Fruit fly (Drosophila melanogaster) whole organism, embryonic: ENCODE data around the gene COX5B.
A peak's percentile ranks its signal among the peaks of the same experiment; 100 is the strongest.

ENCODE experiments used
- CG1024 ChIP-seq: fragments of 200-800 bp; sonication (Bioruptor generic); IDR thresholded peaks from 2 replicates; pipeline ENCODE4 v1.3.6; 2022; ENCODE audit warnings: missing biosample characterization, missing genetic modification characterization
- CG11456 ChIP-seq: fragments of 200-800 bp; sonication (Bioruptor generic); IDR thresholded peaks from 3 replicates; pipeline ENCODE4 v1.3.6; 2022; ENCODE audit warnings: missing biosample characterization, missing genetic modification characterization
- CG13296 ChIP-seq: fragments of 200-800 bp; sonication (Bioruptor generic); optimal IDR thresholded peaks from 3 replicates; lab custom pipeline; 2018; ENCODE audit warnings: missing biosample characterization, mild to moderate bottlenecking, missing genetic modification characterization
- CG13894 ChIP-seq: fragments of 200-800 bp; sonication (Bioruptor generic); optimal IDR thresholded peaks from 3 replicates; lab custom pipeline; 2018; ENCODE audit warnings: missing biosample characterization, mild to moderate bottlenecking, missing genetic modification characterization, moderate library complexity
- CG15514 ChIP-seq: fragments of 200-800 bp; sonication (Bioruptor generic); optimal IDR thresholded peaks from 3 replicates; lab custom pipeline; 2017; ENCODE audit warnings: missing biosample characterization, missing genetic modification characterization, mild to moderate bottlenecking, moderate library complexity, missing genetic modification reagents
- CG15601 ChIP-seq: fragments of 200-800 bp; sonication (Bioruptor generic); optimal IDR thresholded peaks from 3 replicates; lab custom pipeline; 2019; ENCODE audit warnings: missing biosample characterization, mild to moderate bottlenecking, missing genetic modification characterization, moderate library complexity
- CG1647 ChIP-seq: fragments of 200-800 bp; sonication (Bioruptor generic); optimal IDR thresholded peaks from 3 replicates; lab custom pipeline; 2016; ENCODE audit warnings: missing biosample characterization, missing genetic modification characterization
- CG17612 ChIP-seq: fragments of 200-800 bp; sonication (Bioruptor generic); IDR thresholded peaks from 2 replicates; pipeline ENCODE4 v1.3.6; 2022; ENCODE audit warnings: missing biosample characterization, missing genetic modification characterization
- CG17802 ChIP-seq: fragments of 200-800 bp; sonication (Bioruptor generic); optimal IDR thresholded peaks from 2 replicates; lab custom pipeline; 2018; ENCODE audit warnings: missing biosample characterization, mild to moderate bottlenecking, missing genetic modification characterization, moderate library complexity
- CG30431 ChIP-seq: fragments of 200-800 bp; sonication (Bioruptor generic); optimal IDR thresholded peaks from 2 replicates; lab custom pipeline; 2017; ENCODE audit warnings: missing biosample characterization, missing genetic modification characterization
- CG42726 ChIP-seq: fragments of 200-800 bp; sonication (Bioruptor generic); IDR thresholded peaks from 2 replicates; pipeline ENCODE4 v1.3.6; 2022; ENCODE audit warnings: missing biosample characterization, missing genetic modification characterization; ENCODE audit not compliant: partially characterized antibody
- CG4404 ChIP-seq: fragments of 200-800 bp; sonication (Bioruptor generic); IDR thresholded peaks from 2 replicates; pipeline ENCODE4 v1.3.6; 2022; ENCODE audit warnings: missing biosample characterization, missing genetic modification characterization
- CG6683 ChIP-seq: fragments of 200-800 bp; sonication (Bioruptor generic); optimal IDR thresholded peaks from 2 replicates; lab custom pipeline; 2017; ENCODE audit warnings: missing biosample characterization, mild to moderate bottlenecking, missing genetic modification characterization, missing genetic modification reagents
- CG6689 ChIP-seq: fragments of 200-800 bp; sonication (Bioruptor generic); IDR thresholded peaks from 2 replicates; pipeline ENCODE4 v1.3.6; 2022; ENCODE audit warnings: missing biosample characterization, missing genetic modification characterization
- CG6791 ChIP-seq: fragments of 200-800 bp; sonication (Bioruptor generic); IDR thresholded peaks from 3 replicates; pipeline ENCODE4 v1.3.6; 2022; ENCODE audit warnings: missing biosample characterization, missing genetic modification characterization; ENCODE audit not compliant: partially characterized antibody
- CG9817 ChIP-seq: fragments of 200-800 bp; sonication (Bioruptor generic); optimal IDR thresholded peaks from 2 replicates; lab custom pipeline; 2018; ENCODE audit warnings: missing biosample characterization, mild to moderate bottlenecking, missing genetic modification characterization, moderate library complexity
- Camta ChIP-seq: fragments of 200-800 bp; sonication (Bioruptor generic); optimal IDR thresholded peaks from 2 replicates; lab custom pipeline; 2016; ENCODE audit warnings: missing biosample characterization, missing genetic modification characterization
- CrebB ChIP-seq: fragments of 200-800 bp; sonication (Bioruptor generic); optimal IDR thresholded peaks from 3 replicates; lab custom pipeline; 2018; ENCODE audit warnings: missing biosample characterization, mild to moderate bottlenecking, missing genetic modification characterization
- Dp ChIP-seq: fragments of 200-800 bp; sonication (Bioruptor generic); optimal IDR thresholded peaks from 2 replicates; lab custom pipeline; 2018; ENCODE audit warnings: missing biosample characterization, mild to moderate bottlenecking, missing genetic modification characterization, moderate library complexity
- E2f2 ChIP-seq: fragments of 200-800 bp; sonication (Bioruptor generic); IDR thresholded peaks from 2 replicates; pipeline ENCODE4 v1.3.6; 2022; ENCODE audit warnings: missing biosample characterization, missing genetic modification characterization
- Elba2 ChIP-seq: fragments of 200-800 bp; sonication (Bioruptor generic); optimal IDR thresholded peaks from 3 replicates; lab custom pipeline; 2016; ENCODE audit warnings: missing biosample characterization, missing genetic modification characterization
- GATAe ChIP-seq: fragments of 200-800 bp; sonication (Bioruptor generic); conservative IDR thresholded peaks from 2 replicates; pipeline ENCODE4 v1.3.6; 2022; ENCODE audit warnings: missing biosample characterization, missing genetic modification characterization
- Jarid2 ChIP-seq: fragments of 200-800 bp; sonication (Bioruptor generic); optimal IDR thresholded peaks from 3 replicates; lab custom pipeline; 2017; ENCODE audit warnings: mild to moderate bottlenecking, missing biosample characterization, missing genetic modification reagents, missing genetic modification characterization
- Kr ChIP-seq: fragments of 200-800 bp; sonication (Bioruptor generic); optimal IDR thresholded peaks from 2 replicates; lab custom pipeline; 2017; ENCODE audit warnings: missing biosample characterization, mild to moderate bottlenecking, missing genetic modification characterization
- Lhr ChIP-seq: fragments of 200-800 bp; sonication (Bioruptor generic); optimal IDR thresholded peaks from 3 replicates; lab custom pipeline; 2017; ENCODE audit warnings: mild to moderate bottlenecking, missing biosample characterization, missing genetic modification reagents, missing genetic modification characterization
- Lpt ChIP-seq: fragments of >200 bp; optimal IDR thresholded peaks from 2 replicates; lab custom pipeline; 2018; ENCODE audit warnings: missing biosample characterization, missing genetic modification characterization
- Mad ChIP-seq: fragments of 200-800 bp; sonication (Bioruptor generic); optimal IDR thresholded peaks from 2 replicates; lab custom pipeline; 2016; ENCODE audit warnings: missing biosample characterization, missing genetic modification characterization
- Nf-YB ChIP-seq: fragments of 200-800 bp; sonication (Bioruptor generic); optimal IDR thresholded peaks from 3 replicates; lab custom pipeline; 2019; ENCODE audit warnings: missing biosample characterization, mild to moderate bottlenecking, missing genetic modification characterization, moderate library complexity
- Xbp1 ChIP-seq: fragments of 200-800 bp; sonication (Bioruptor generic); optimal IDR thresholded peaks from 3 replicates; lab custom pipeline; 2016; ENCODE audit warnings: missing biosample characterization, mild to moderate bottlenecking, missing genetic modification characterization
- ac ChIP-seq: fragments of 200-800 bp; sonication (Bioruptor generic); optimal IDR thresholded peaks from 3 replicates; lab custom pipeline; 2017; ENCODE audit warnings: missing biosample characterization, mild to moderate bottlenecking, missing genetic modification characterization
- bowl ChIP-seq: fragments of 200-800 bp; sonication (Bioruptor generic); IDR thresholded peaks from 2 replicates; pipeline ENCODE4 v1.3.6; 2022; ENCODE audit warnings: missing biosample characterization, missing genetic modification characterization
- dysf ChIP-seq: fragments of 200-800 bp; sonication (Bioruptor generic); IDR thresholded peaks from 3 replicates; pipeline ENCODE4 v1.3.6; 2022; ENCODE audit warnings: missing biosample characterization, missing genetic modification characterization
- fu2 ChIP-seq: fragments of 200-800 bp; sonication (Bioruptor generic); optimal IDR thresholded peaks from 2 replicates; lab custom pipeline; 2016; ENCODE audit warnings: missing biosample characterization, missing genetic modification characterization
- gcm2 ChIP-seq: fragments of 200-800 bp; sonication (Bioruptor generic); optimal IDR thresholded peaks from 2 replicates; lab custom pipeline; 2016; ENCODE audit warnings: missing biosample characterization, missing genetic modification characterization
- ken ChIP-seq: fragments of 200-800 bp; sonication (Bioruptor generic); IDR thresholded peaks from 3 replicates; pipeline ENCODE4 v1.3.6; 2022; ENCODE audit warnings: missing biosample characterization, missing genetic modification characterization
- lilli ChIP-seq: fragments of 200-800 bp; sonication (Bioruptor generic); optimal IDR thresholded peaks from 3 replicates; lab custom pipeline; 2016; ENCODE audit warnings: missing biosample characterization, missing genetic modification characterization
- mirr ChIP-seq: fragments of 200-800 bp; sonication (Bioruptor generic); optimal IDR thresholded peaks from 3 replicates; lab custom pipeline; 2018; ENCODE audit warnings: missing biosample characterization, mild to moderate bottlenecking, missing genetic modification characterization
- mld ChIP-seq: fragments of 200-800 bp; sonication (Bioruptor generic); IDR thresholded peaks from 3 replicates; pipeline ENCODE4 v1.3.6; 2022; ENCODE audit warnings: missing biosample characterization, missing genetic modification characterization; ENCODE audit not compliant: partially characterized antibody
- peb ChIP-seq: fragments of 200-800 bp; sonication (Bioruptor generic); IDR thresholded peaks from 2 replicates; pipeline ENCODE4 v1.3.6; 2022; ENCODE audit warnings: missing biosample characterization, missing genetic modification characterization
- pnt ChIP-seq: fragments of 200-800 bp; sonication (Bioruptor generic); optimal IDR thresholded peaks from 3 replicates; lab custom pipeline; 2016; ENCODE audit warnings: missing biosample characterization, missing genetic modification characterization
- run ChIP-seq: fragments of 200-800 bp; sonication (Bioruptor generic); optimal IDR thresholded peaks from 3 replicates; lab custom pipeline; 2018; ENCODE audit warnings: missing biosample characterization, mild to moderate bottlenecking, missing genetic modification characterization
- stwl ChIP-seq: fragments of 200-800 bp; sonication (Bioruptor generic); optimal IDR thresholded peaks from 3 replicates; lab custom pipeline; 2018; ENCODE audit warnings: missing biosample characterization, mild to moderate bottlenecking, missing genetic modification characterization, moderate library complexity
- tio ChIP-seq: fragments of 200-800 bp; sonication (Bioruptor generic); optimal IDR thresholded peaks from 2 replicates; lab custom pipeline; 2017; ENCODE audit warnings: missing biosample characterization, missing genetic modification characterization, inconsistent platforms
- toy ChIP-seq: fragments of 200-800 bp; sonication (Bioruptor generic); IDR thresholded peaks from 2 replicates; pipeline ENCODE4 v1.3.6; 2022; ENCODE audit warnings: missing biosample characterization, missing genetic modification characterization
- tup ChIP-seq: fragments of 200-800 bp; sonication (Bioruptor generic); optimal IDR thresholded peaks from 2 replicates; lab custom pipeline; 2016; ENCODE audit warnings: missing biosample characterization, mild to moderate bottlenecking, missing genetic modification characterization, moderate library complexity
- unpg ChIP-seq: fragments of 200-800 bp; sonication (Bioruptor generic); optimal IDR thresholded peaks from 3 replicates; lab custom pipeline; 2018; ENCODE audit warnings: missing biosample characterization, mild to moderate bottlenecking, missing genetic modification characterization, moderate library complexity
- vfl ChIP-seq: fragments of 200-800 bp; sonication (Bioruptor generic); optimal IDR thresholded peaks from 2 replicates; lab custom pipeline; 2016; ENCODE audit warnings: missing biosample characterization, missing genetic modification characterization
- yki ChIP-seq: fragments of >200 bp; optimal IDR thresholded peaks from 3 replicates; lab custom pipeline; 2018
- zen ChIP-seq: fragments of 200-800 bp; sonication (Bioruptor generic); optimal IDR thresholded peaks from 3 replicates; lab custom pipeline; 2018; ENCODE audit warnings: missing biosample characterization, mild to moderate bottlenecking, missing genetic modification characterization, moderate library complexity

COX5B gene

DNA sequence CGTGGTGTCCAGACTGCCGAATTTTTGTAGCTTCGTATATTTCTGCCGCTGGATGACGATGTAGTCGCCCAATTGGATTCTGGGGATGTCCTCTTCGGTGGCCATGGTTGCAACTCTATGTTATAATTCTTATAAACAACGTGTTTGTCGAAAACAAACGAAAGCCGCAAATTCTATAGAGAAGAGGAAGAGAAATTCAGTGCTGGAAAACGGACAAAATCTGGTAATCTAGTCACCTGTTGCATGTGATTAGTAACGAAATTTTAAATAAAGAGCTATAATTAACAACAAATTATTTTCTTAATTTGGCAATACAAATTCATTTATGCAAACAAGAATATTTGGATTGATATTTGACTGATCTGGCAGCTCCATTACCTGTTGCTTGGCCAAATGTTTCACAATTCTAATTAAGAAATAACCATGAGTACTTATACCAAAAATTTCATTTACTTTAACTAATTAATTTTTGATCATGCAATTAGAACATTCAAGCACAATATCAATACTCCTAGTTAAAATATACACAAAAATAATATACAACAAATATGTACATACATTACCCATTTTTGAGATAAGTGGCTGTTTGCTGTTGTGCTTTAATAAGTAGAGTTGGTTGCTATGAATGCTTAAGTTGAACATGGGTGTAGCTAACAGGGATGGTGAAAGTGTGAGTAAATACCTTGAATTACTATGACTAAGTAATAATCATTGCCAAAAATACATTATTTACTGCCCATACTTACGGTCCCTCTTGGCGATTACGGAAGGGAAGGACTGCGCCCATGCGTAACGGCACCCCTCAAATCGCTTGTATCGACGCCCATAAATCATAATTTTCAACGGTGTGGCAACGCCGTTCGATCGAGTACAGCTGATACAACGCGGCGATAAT lies 4.1 kb downstream of the COX5B start, which contains the start of the genes Trmt6 and Ent2 (continued):
- no peak for TF ChIP-seq mld
- peak; percentile 97 for TF ChIP-seq fu2 (GFP tag; lab: Kevin White, UChicago)
- TF ChIP-seq peb (GFP tag; lab: Robert Waterston, UW), result peak; percentile 95
- TF ChIP-seq gcm2, result peak; percentile 90
- TF ChIP-seq CG30431, result peak; percentile 95
- peak; percentile 93 for TF ChIP-seq vfl (GFP tag; lab: Kevin White, UChicago)
- peak; percentile 94 for TF ChIP-seq CG17612 (GFP tag; lab: Robert Waterston, UW)
- TF ChIP-seq dysf (GFP tag; lab: Robert Waterston, UW), result peak; percentile 98
- peak; percentile 95 for TF ChIP-seq toy (GFP tag; lab: Robert Waterston, UW)
- peak; percentile 86 for TF ChIP-seq tio
- peak; percentile 84 for TF ChIP-seq CG17802
- peak; percentile 81 for TF ChIP-seq CG6683
- peak; percentile 85 for TF ChIP-seq CG15601
- TF ChIP-seq CG4404 (GFP tag; lab: Robert Waterston, UW), result peak; percentile 97
- peak; percentile 96 for TF ChIP-seq mirr
- peak; percentile 97 for TF ChIP-seq lilli (GFP tag; lab: Kevin White, UChicago)
- peak; percentile 88 for TF ChIP-seq zen (tag; lab: Kevin White, UChicago)
- TF ChIP-seq CG13296 (GFP tag; lab: Kevin White, UChicago), result peak; percentile 89
- peak; percentile 92 for TF ChIP-seq CG1024 (GFP tag; lab: Robert Waterston, UW)
- peak; percentile 99 for TF ChIP-seq CG11456 (GFP tag; lab: Robert Waterston, UW)
- peak; percentile 95 for TF ChIP-seq CG1647
- TF ChIP-seq CrebB (tag; lab: Kevin White, UChicago), result peak; percentile 85
- TF ChIP-seq Camta, result peak; percentile 90
- peak; percentile 97 for TF ChIP-seq CG6689 (GFP tag; lab: Robert Waterston, UW)
- peak; percentile 56 for TF ChIP-seq ac (GFP tag; lab: Kevin White, UChicago)
- TF ChIP-seq GATAe (GFP tag; lab: Robert Waterston, UW), result peak; percentile 96
- TF ChIP-seq yki (lab: Kevin White, UChicago), result no peak
- peak; percentile 77 for TF ChIP-seq Nf-YB (GFP tag; lab: Kevin White, UChicago)
- no peak for TF ChIP-seq Lpt (GFP tag; lab: Kevin White, UChicago)
- TF ChIP-seq CG42726 (GFP tag; lab: Robert Waterston, UW), result no peak
- TF ChIP-seq CG13894 (tag; lab: Kevin White, UChicago), result peak; percentile 84
- peak; percentile 58 for TF ChIP-seq stwl
- TF ChIP-seq tup (GFP tag; lab: Kevin White, UChicago), result peak; percentile 90
- peak; percentile 97 for TF ChIP-seq pnt (GFP tag; lab: Kevin White, UChicago)
- TF ChIP-seq Kr (GFP tag; lab: Kevin White, UChicago), result no peak
- TF ChIP-seq CG15514 (GFP tag; lab: Kevin White, UChicago), result peak; percentile 90
- peak; percentile 98 for TF ChIP-seq Xbp1 (GFP tag; lab: Kevin White, UChicago)
- TF ChIP-seq bowl (GFP tag; lab: Robert Waterston, UW), result peak; percentile 94
- no peak for TF ChIP-seq Dp (GFP tag; lab: Kevin White, UChicago)
- TF ChIP-seq Jarid2, result peak; percentile 81
- peak; percentile 93 for TF ChIP-seq Mad (GFP tag; lab: Kevin White, UChicago)
- TF ChIP-seq CG9817, result peak; percentile 97
- TF ChIP-seq ken (GFP tag; lab: Robert Waterston, UW), result peak; percentile 98
- peak; percentile 79 for TF ChIP-seq E2f2 (GFP tag; lab: Robert Waterston, UW)
- peak; percentile 71 for TF ChIP-seq Lhr (GFP tag; lab: Kevin White, UChicago)
- TF ChIP-seq unpg (GFP tag; lab: Kevin White, UChicago), result peak; percentile 96
- 0 out of 3 replicates have a peak, but pooled peaks have one; percentile 51 for TF ChIP-seq CG6791 (GFP tag; lab: Robert Waterston, UW)
- TF ChIP-seq run, result peak; percentile 79
- peak; percentile 76 for TF ChIP-seq Elba2 (GFP tag; lab: Kevin White, UChicago)
